Worm (Caenorhabditis elegans) whole organism, L4/young adult: ENCODE results near the gene srx-122.

Experiments
- W03F9.2 ChIP-seq: fragments of 150-350 bp; optimal IDR thresholded peaks from 2 replicates; lab custom pipeline; 2014; ENCODE audit warnings: missing biosample characterization, missing genetic modification characterization
- dao-5 ChIP-seq: sonication (generic microtip); optimal IDR thresholded peaks from 2 replicates; lab custom pipeline; 2016; ENCODE audit warnings: missing genotype, missing genetic modification characterization, moderate library complexity, missing compliant biosample characterization
- him-1 ChIP-seq: sonication (generic microtip); optimal IDR thresholded peaks from 2 replicates; lab custom pipeline; 2016; ENCODE audit warnings: missing genotype, missing genetic modification reagents, missing genetic modification characterization, missing compliant biosample characterization

ce11 chrV:3333334-3333733 is 35.7 kb upstream of the srx-122 start, which contains the start of gene C17B7.5:
- TF ChIP-seq W03F9.2 (tag; lab: Kevin White, UChicago) (no peak), him-1 (no peak), dao-5 (tag; lab: Kevin White, UChicago) (no peak)
